Fruit fly (Drosophila melanogaster): ENCODE data around the gene LeuRS.

The LeuRS gene

dm6 chr2L:3558299-3558698 lies 43.8 kb upstream of the LeuRS start:
- TF ChIP-seq woc (GFP tag; optimal IDR thresholded peaks at IDR 0.05) (peak; percentile 35), HLH106 (tag; optimal IDR thresholded peaks at IDR 0.05) (peak; percentile 4), foxo (GFP tag; optimal IDR thresholded peaks at IDR 0.05) (peak in 1 of 2 experiments; percentile 23), fru (GFP tag; optimal IDR thresholded peaks at IDR 0.05) (peak; percentile 34), sv (GFP tag; optimal IDR thresholded peaks at IDR 0.05) (no peak), h (GFP tag; optimal IDR thresholded peaks at IDR 0.05) (peak; percentile 43), ey (GFP tag; optimal IDR thresholded peaks at IDR 0.05) (peak; percentile 38), dsf (GFP tag; optimal IDR thresholded peaks at IDR 0.05; ENCODE audit: borderline replicate concordance) (no peak)

dm6 chr2L:3557471-3557870 lies 43.0 kb upstream of the LeuRS start:
- no peak for TF ChIP-seq foxo (GFP tag; optimal IDR thresholded peaks at IDR 0.05)
- peak; percentile 9 for TF ChIP-seq fru (GFP tag; optimal IDR thresholded peaks at IDR 0.05)

- TF ChIP-seq Hr83 (GFP tag; optimal IDR thresholded peaks at IDR 0.05; ENCODE audit: poor library complexity, severe bottlenecking) (no peak), foxo (GFP tag; optimal IDR thresholded peaks at IDR 0.05) (no peak), h (GFP tag; optimal IDR thresholded peaks at IDR 0.05) (no peak), dmrt93B (GFP tag; optimal IDR thresholded peaks at IDR 0.05) (no peak), Hnf4 (GFP tag; optimal IDR thresholded peaks at IDR 0.05) (no peak), dsf (GFP tag; optimal IDR thresholded peaks at IDR 0.05; ENCODE audit: borderline replicate concordance) (no peak), Mio (GFP tag; optimal IDR thresholded peaks at IDR 0.05) (no peak), Rel (GFP tag; optimal IDR thresholded peaks at IDR 0.05) (no peak), Rel (tag; optimal IDR thresholded peaks at IDR 0.05) (no peak), br (GFP tag; optimal IDR thresholded peaks at IDR 0.05) (no peak), sv (GFP tag; optimal IDR thresholded peaks at IDR 0.05) (no peak), brk (GFP tag; optimal IDR thresholded peaks at IDR 0.05) (no peak), ey (GFP tag; optimal IDR thresholded peaks at IDR 0.05) (no peak), N (GFP tag; optimal IDR thresholded peaks at IDR 0.05) (no peak), woc (GFP tag; optimal IDR thresholded peaks at IDR 0.05) (no peak), jim (GFP tag; optimal IDR thresholded peaks at IDR 0.05) (no peak)
Observed at dm6 chr2L:3556937-3557336, 42.5 kb upstream of the LeuRS start.

- TF ChIP-seq h (GFP tag; optimal IDR thresholded peaks at IDR 0.05): peak; percentile 41
- TF ChIP-seq foxo (GFP tag; optimal IDR thresholded peaks at IDR 0.05): peak in 1 of 2 experiments; percentile 42
- peak; percentile 6 for TF ChIP-seq HLH106 (tag; optimal IDR thresholded peaks at IDR 0.05)
- TF ChIP-seq fru (GFP tag; optimal IDR thresholded peaks at IDR 0.05): peak; percentile 3
- no peak for TF ChIP-seq dsf (GFP tag; optimal IDR thresholded peaks at IDR 0.05; ENCODE audit: borderline replicate concordance)
Observed at dm6 chr2L:3555408-3556058, 41.1 kb upstream of the LeuRS start.

dm6 chr2L:3553902-3554301 lies 39.4 kb upstream of the LeuRS start:
- TF ChIP-seq woc (GFP tag; optimal IDR thresholded peaks at IDR 0.05): peak; percentile 30
- no peak for TF ChIP-seq Vsx2 (GFP tag; optimal IDR thresholded peaks at IDR 0.05; ENCODE audit: partially characterized antibody)
- peak; percentile 76 for TF ChIP-seq HLH106 (tag; optimal IDR thresholded peaks at IDR 0.05)
- TF ChIP-seq jim (GFP tag; optimal IDR thresholded peaks at IDR 0.05): no peak
- no peak for TF ChIP-seq Mio (GFP tag; optimal IDR thresholded peaks at IDR 0.05)
- TF ChIP-seq Dfd (GFP tag; optimal IDR thresholded peaks at IDR 0.05): no peak
- TF ChIP-seq br (GFP tag; optimal IDR thresholded peaks at IDR 0.05): peak; percentile 68
- TF ChIP-seq tai (GFP tag; optimal IDR thresholded peaks at IDR 0.05): no peak
- peak in 1 of 2 experiments; percentile 64 for TF ChIP-seq foxo (GFP tag; optimal IDR thresholded peaks at IDR 0.05)
- peak; percentile 26 for TF ChIP-seq CG9705 (GFP tag; optimal IDR thresholded peaks at IDR 0.05)
- TF ChIP-seq Hnf4 (GFP tag; optimal IDR thresholded peaks at IDR 0.05): peak; percentile 59
- no peak for TF ChIP-seq Rel (GFP tag; optimal IDR thresholded peaks at IDR 0.05)
- TF ChIP-seq Rel (tag; optimal IDR thresholded peaks at IDR 0.05): peak; percentile 31
- no peak for TF ChIP-seq Abd-B (GFP tag; optimal IDR thresholded peaks at IDR 0.05)
- TF ChIP-seq OdsH (GFP tag; optimal IDR thresholded peaks at IDR 0.05): peak; percentile 60
- peak; percentile 72 for TF ChIP-seq h (GFP tag; optimal IDR thresholded peaks at IDR 0.05)
- peak; percentile 61 for TF ChIP-seq rgr (GFP tag; optimal IDR thresholded peaks at IDR 0.05)
- TF ChIP-seq lola (GFP tag; optimal IDR thresholded peaks at IDR 0.05): no peak
- TF ChIP-seq dmrt93B (GFP tag; optimal IDR thresholded peaks at IDR 0.05): peak; percentile 62
- TF ChIP-seq ey (GFP tag; optimal IDR thresholded peaks at IDR 0.05): peak; percentile 66
- TF ChIP-seq sv (GFP tag; optimal IDR thresholded peaks at IDR 0.05): no peak
- no peak for TF ChIP-seq Hr83 (GFP tag; optimal IDR thresholded peaks at IDR 0.05; ENCODE audit: poor library complexity, severe bottlenecking)
- no peak for TF ChIP-seq Myc (optimal IDR thresholded peaks at IDR 0.05)
- peak; percentile 58 for TF ChIP-seq Sp1 (GFP tag; optimal IDR thresholded peaks at IDR 0.05)
- peak; percentile 64 for TF ChIP-seq fru (GFP tag; optimal IDR thresholded peaks at IDR 0.05)
- peak; percentile 32 for TF ChIP-seq CG32264 (GFP tag; optimal IDR thresholded peaks at IDR 0.05)
- no peak for TF ChIP-seq sage (GFP tag; optimal IDR thresholded peaks at IDR 0.05)
- no peak for TF ChIP-seq Dif (GFP tag; optimal IDR thresholded peaks at IDR 0.05; ENCODE audit: partially characterized antibody)
- peak; percentile 33 for TF ChIP-seq psq (GFP tag; optimal IDR thresholded peaks at IDR 0.05)
